Fruit fly (Drosophila melanogaster) whole organism, embryonic: Measurements from ENCODE around the gene ph-p.
A peak's percentile ranks its signal among the peaks of the same experiment; 100 is the strongest.

Experiments used
- CG2678 ChIP-seq: fragments of 200-800 bp; sonication (Bioruptor generic); optimal IDR thresholded peaks from 3 replicates; lab custom pipeline; 2019; ENCODE audit warnings: missing biosample characterization, mild to moderate bottlenecking, missing genetic modification characterization, moderate library complexity
- Hmr ChIP-seq: fragments of 200-800 bp; sonication (Bioruptor generic); optimal IDR thresholded peaks from 3 replicates; lab custom pipeline; 2017; ENCODE audit warnings: mild to moderate bottlenecking, missing biosample characterization, missing genetic modification reagents, missing genetic modification characterization

- peak; percentile 35 for TF ChIP-seq CG2678 (tag; lab: Kevin White, UChicago)
- TF ChIP-seq Hmr, result no peak
Measured at dm6 chrX:2166129-2166528, 28.0 kb upstream of the ph-p start.
